Fruit fly (Drosophila melanogaster): ENCODE data around the gene CG6441.

CG6441 gene

dm6 chr2L:7433957-7434736 lies 40.4 kb upstream of the CG6441 start (continued):
- no peak for TF ChIP-seq CG11902 (GFP tag; optimal IDR thresholded peaks at IDR 0.05)
- TF ChIP-seq CG4318 (GFP tag; optimal IDR thresholded peaks at IDR 0.05) = no peak
- peak; percentile 11 for TF ChIP-seq fkh (GFP tag; optimal IDR thresholded peaks at IDR 0.05)
- no peak for TF ChIP-seq CG8319 (GFP tag; optimal IDR thresholded peaks at IDR 0.05)
- TF ChIP-seq Eip93F (GFP tag; optimal IDR thresholded peaks at IDR 0.05) = no peak
- no peak for TF ChIP-seq acj6 (GFP tag; optimal IDR thresholded peaks at IDR 0.05)
- TF ChIP-seq esn (GFP tag; optimal IDR thresholded peaks at IDR 0.05) = peak; percentile 21
- TF ChIP-seq Blimp-1 (GFP tag; optimal IDR thresholded peaks at IDR 0.05) = no peak
- no peak for TF ChIP-seq fd59A (GFP tag; optimal IDR thresholded peaks at IDR 0.05)
- no peak for TF ChIP-seq CG6808 (GFP tag; optimal IDR thresholded peaks at IDR 0.05)
- TF ChIP-seq Sox15 (GFP tag; optimal IDR thresholded peaks at IDR 0.05) = no peak
- peak; percentile 15 for TF ChIP-seq achi (GFP tag; optimal IDR thresholded peaks at IDR 0.05)
- peak; percentile 64 for TF ChIP-seq CG8119 (GFP tag; IDR thresholded peaks at IDR 0.05)
- no peak for TF ChIP-seq CG6163 (GFP tag; IDR thresholded peaks at IDR 0.05)
- TF ChIP-seq CG6276 (GFP tag; optimal IDR thresholded peaks at IDR 0.05) = no peak
- no peak for TF ChIP-seq Sox14 (GFP tag; optimal IDR thresholded peaks at IDR 0.05)
- TF ChIP-seq net (GFP tag; optimal IDR thresholded peaks at IDR 0.05) = no peak
- no peak for TF ChIP-seq CG3032 (tag; optimal IDR thresholded peaks at IDR 0.05)
- TF ChIP-seq CG3919 (GFP tag; optimal IDR thresholded peaks at IDR 0.05) = no peak
- peak; percentile 41 for TF ChIP-seq Hr4 (GFP tag; optimal IDR thresholded peaks at IDR 0.05)
- peak; percentile 3 for TF ChIP-seq lz (GFP tag; optimal IDR thresholded peaks at IDR 0.05)
- no peak for TF ChIP-seq Sox102F (GFP tag; optimal IDR thresholded peaks at IDR 0.05)
- no peak for TF ChIP-seq CG8632 (GFP tag; optimal IDR thresholded peaks at IDR 0.05)
- no peak for TF ChIP-seq pdm3 (GFP tag; optimal IDR thresholded peaks at IDR 0.05)
- TF ChIP-seq dac (GFP tag; optimal IDR thresholded peaks at IDR 0.05) = no peak
- no peak for TF ChIP-seq svp (GFP tag)
- no peak for TF ChIP-seq cyc (GFP tag; optimal IDR thresholded peaks at IDR 0.05)
- TF ChIP-seq CG1621 (tag; optimal IDR thresholded peaks at IDR 0.05) = no peak

- TF ChIP-seq Sox102F (GFP tag; optimal IDR thresholded peaks at IDR 0.05) = peak; percentile 23
- peak; percentile 14 for TF ChIP-seq CG11762 (GFP tag; optimal IDR thresholded peaks at IDR 0.05; ENCODE audit: insufficient read depth)
- TF ChIP-seq CG1621 (tag; optimal IDR thresholded peaks at IDR 0.05) = no peak
- peak; percentile 35 for TF ChIP-seq Ets96B (tag; optimal IDR thresholded peaks at IDR 0.05)
- peak; percentile 36 for TF ChIP-seq CG6792 (GFP tag; optimal IDR thresholded peaks at IDR 0.05)
- TF ChIP-seq CG6854 (GFP tag; optimal IDR thresholded peaks at IDR 0.05) = peak; percentile 36
- peak; percentile 76 for TF ChIP-seq svp (GFP tag)
- TF ChIP-seq lz (GFP tag; optimal IDR thresholded peaks at IDR 0.05) = no peak
- no peak for TF ChIP-seq Ets21C (GFP tag; optimal IDR thresholded peaks at IDR 0.05)
- TF ChIP-seq eg (GFP tag; IDR thresholded peaks at IDR 0.05) = peak; percentile 60; the same call in 2 of the 3 replicates
- TF ChIP-seq OdsH (GFP tag; optimal IDR thresholded peaks at IDR 0.05) = peak; percentile 35
- peak; percentile 18 for TF ChIP-seq topi (GFP tag; optimal IDR thresholded peaks at IDR 0.05)
- TF ChIP-seq Eip78C (GFP tag) = peak; percentile 77
- no peak for TF ChIP-seq Hr38 (GFP tag; optimal IDR thresholded peaks at IDR 0.05)
- TF ChIP-seq esn (GFP tag; optimal IDR thresholded peaks at IDR 0.05) = peak; percentile 57
- peak; percentile 40 for TF ChIP-seq CG6808 (GFP tag; optimal IDR thresholded peaks at IDR 0.05)
- no peak for TF ChIP-seq CG3919 (GFP tag; optimal IDR thresholded peaks at IDR 0.05)
- peak; percentile 21 for TF ChIP-seq CG10631 (GFP tag; optimal IDR thresholded peaks at IDR 0.05)
- peak; percentile 12 to 57 for TF ChIP-seq ss (GFP tag; optimal IDR thresholded peaks at IDR 0.05)
- peak; percentile 32 for TF ChIP-seq dsx (GFP tag; optimal IDR thresholded peaks at IDR 0.05; ENCODE audit: poor library complexity, severe bottlenecking)
- TF ChIP-seq CG15336 (GFP tag; IDR thresholded peaks at IDR 0.05) = peak; percentile 67
- TF ChIP-seq Blimp-1 (GFP tag; optimal IDR thresholded peaks at IDR 0.05) = no peak
- peak; percentile 54 for TF ChIP-seq CG16779 (tag; optimal IDR thresholded peaks at IDR 0.05)
- no peak for TF ChIP-seq Lpt (GFP tag; optimal IDR thresholded peaks at IDR 0.05)
- no peak for TF ChIP-seq acj6 (GFP tag; optimal IDR thresholded peaks at IDR 0.05)
- TF ChIP-seq achi (GFP tag; optimal IDR thresholded peaks at IDR 0.05) = peak; percentile 28
- peak; percentile 36 for TF ChIP-seq CG34406 (GFP tag; optimal IDR thresholded peaks at IDR 0.05)
- peak; percentile 5 for TF ChIP-seq spab (GFP tag; optimal IDR thresholded peaks at IDR 0.05)
- TF ChIP-seq CG7368 (GFP tag; optimal IDR thresholded peaks at IDR 0.05) = peak; percentile 6
- peak; percentile 58 for TF ChIP-seq CG6276 (GFP tag; optimal IDR thresholded peaks at IDR 0.05)
- TF ChIP-seq Sox14 (GFP tag; optimal IDR thresholded peaks at IDR 0.05) = peak; percentile 44
These were observed 39.7 kb upstream of the CG6441 start for dm6 chr2L:7434737-7435356.
